Fruit fly (Drosophila melanogaster): ENCODE results near the gene PolE1.
A peak's percentile ranks its signal among the peaks of the same experiment; 100 is the strongest.

Gene PolE1

DNA sequence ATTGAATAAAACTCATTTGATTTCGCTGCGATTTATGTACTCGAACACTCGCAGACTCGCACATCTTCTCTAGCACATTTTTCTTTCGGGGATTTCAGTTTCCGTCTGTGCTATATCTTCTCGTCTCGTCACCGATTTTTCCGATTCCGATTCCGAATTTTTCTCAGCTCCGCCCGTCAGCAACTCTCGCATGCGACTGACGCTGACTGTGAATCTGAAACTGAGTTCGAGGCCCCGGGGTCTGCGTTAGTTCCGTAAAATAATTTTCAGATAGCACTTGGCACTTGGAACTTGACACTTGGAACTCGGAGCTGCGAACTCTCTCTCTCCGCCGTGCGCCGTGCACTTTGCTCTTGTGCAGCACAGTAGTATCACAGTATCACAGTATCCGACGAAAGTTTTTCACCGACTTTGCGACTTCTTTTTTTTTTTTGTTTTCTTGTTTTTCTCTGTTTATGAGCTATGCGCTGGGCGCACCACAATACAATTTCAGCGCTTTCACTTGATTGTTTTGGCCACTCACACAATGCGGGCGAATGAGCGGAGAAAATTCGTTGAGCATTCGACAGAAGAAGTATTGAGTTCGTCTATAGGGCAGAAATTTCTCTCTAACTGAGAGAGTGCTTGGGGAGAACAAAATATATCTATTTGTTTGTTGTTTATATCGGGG is 36.8 kb downstream of the PolE1 start, which contains the start of gene CG4393 (continued):
- TF ChIP-seq CG8765 (GFP tag; IDR thresholded peaks at IDR 0.05) (no peak), Hr39 (optimal IDR thresholded peaks at IDR 0.05) (no peak), HLH4C (GFP tag; IDR thresholded peaks at IDR 0.05; ENCODE audit: partially characterized antibody) (0 out of 3 replicates have a peak, but pooled peaks have one; percentile 30), emc (GFP tag; optimal IDR thresholded peaks at IDR 0.05) (no peak), CG33557 (GFP tag; optimal IDR thresholded peaks at IDR 0.05) (no peak), NFAT (GFP tag; IDR thresholded peaks at IDR 0.05) (no peak), Atf6 (GFP tag; IDR thresholded peaks at IDR 0.05) (no peak), zfh2 (GFP tag; optimal IDR thresholded peaks at IDR 0.05) (no peak), CG4617 (GFP tag; optimal IDR thresholded peaks at IDR 0.05; ENCODE audit: borderline replicate concordance) (no peak), Dad (GFP tag; optimal IDR thresholded peaks at IDR 0.05) (no peak), CG10147 (GFP tag; optimal IDR thresholded peaks at IDR 0.05) (no peak), inv (GFP tag; IDR thresholded peaks at IDR 0.05; ENCODE audit: partially characterized antibody) (no peak), CG7556 (GFP tag; optimal IDR thresholded peaks at IDR 0.05) (no peak), CG10543 (GFP tag; optimal IDR thresholded peaks at IDR 0.05) (no peak), aop (GFP tag; IDR thresholded peaks at IDR 0.05) (peak; percentile 2; the same call in 1 of the 2 replicates), CkIIα-i1 (GFP tag; IDR thresholded peaks at IDR 0.05) (no peak), Fer3 (tag; optimal IDR thresholded peaks at IDR 0.05) (no peak), pb (GFP tag; optimal IDR thresholded peaks at IDR 0.05) (no peak), E2f2 (GFP tag; IDR thresholded peaks at IDR 0.05) (no peak), CG10979 (tag; optimal IDR thresholded peaks at IDR 0.05) (no peak), CG10462 (GFP tag; optimal IDR thresholded peaks at IDR 0.05) (no peak), Xrp1 (GFP tag; IDR thresholded peaks at IDR 0.05) (no peak), CG17359 (tag; optimal IDR thresholded peaks at IDR 0.05) (peak; percentile 15), CG31441 (GFP tag; IDR thresholded peaks at IDR 0.05) (no peak), CG17186 (GFP tag; optimal IDR thresholded peaks at IDR 0.05) (no peak), dmrt99B (tag; optimal IDR thresholded peaks at IDR 0.05) (no peak), bigmax (GFP tag; optimal IDR thresholded peaks at IDR 0.05) (no peak), CG7745 (tag; optimal IDR thresholded peaks at IDR 0.05) (no peak), gt (GFP tag; IDR thresholded peaks at IDR 0.05) (no peak), Awh (GFP tag; IDR thresholded peaks at IDR 0.05) (0 out of 2 replicates have a peak, but pooled peaks have one; percentile 17), fd64A (GFP tag; optimal IDR thresholded peaks at IDR 0.05) (no peak), CG8388 (GFP tag; optimal IDR thresholded peaks at IDR 0.05) (peak; percentile 94), CG12391 (tag; optimal IDR thresholded peaks at IDR 0.05) (no peak), wek (GFP tag; optimal IDR thresholded peaks at IDR 0.05) (no peak), CG3065 (GFP tag; optimal IDR thresholded peaks at IDR 0.05) (no peak), da (GFP tag; optimal IDR thresholded peaks at IDR 0.05) (no peak), sens-2 (GFP tag; IDR thresholded peaks at IDR 0.05) (no peak), sqz (GFP tag; optimal IDR thresholded peaks at IDR 0.05) (peak; percentile 41), Dbx (GFP tag; IDR thresholded peaks at IDR 0.05) (0 out of 3 replicates have a peak, but pooled peaks have one; percentile 24), Pdp1 (GFP tag; optimal IDR thresholded peaks at IDR 0.05) (no peak), Bgb (GFP tag; IDR thresholded peaks at IDR 0.05; ENCODE audit: partially characterized antibody) (0 out of 2 replicates have a peak, but pooled peaks have one; percentile 16), B-H2 (GFP tag; optimal IDR thresholded peaks at IDR 0.05) (no peak), sim (GFP tag; IDR thresholded peaks at IDR 0.05) (no peak), Scr (GFP tag; IDR thresholded peaks at IDR 0.05; ENCODE audit: partially characterized antibody) (no peak), E2f1 (GFP tag; IDR thresholded peaks at IDR 0.05) (no peak), Deaf1 (tag; optimal IDR thresholded peaks at IDR 0.05) (peak; percentile 31), so (GFP tag; IDR thresholded peaks at IDR 0.05) (no peak), Bteb2 (GFP tag; optimal IDR thresholded peaks at IDR 0.05) (no peak), CG3838 (GFP tag; optimal IDR thresholded peaks at IDR 0.05) (no peak), vvl (GFP tag; IDR thresholded peaks at IDR 0.05) (0 out of 2 replicates have a peak, but pooled peaks have one; percentile 24)
